Worm (Caenorhabditis elegans) whole organism, L1 larva: ENCODE results near the gene nck-1.
A peak's percentile ranks its signal among the peaks of the same experiment; 100 is the strongest.

Experiments
- C16A3.4 ChIP-seq: fragments of 150-350 bp; optimal IDR thresholded peaks from 2 replicates; lab custom pipeline; 2014; ENCODE audit warnings: missing biosample characterization, missing genetic modification characterization
- C34B4.2 ChIP-seq: sonication (generic microtip); optimal IDR thresholded peaks from 2 replicates; lab custom pipeline; 2017; ENCODE audit warnings: mild to moderate bottlenecking, missing genetic modification characterization, missing compliant biosample characterization
- F16B12.6 ChIP-seq: fragments of 150-350 bp; optimal IDR thresholded peaks from 2 replicates; lab custom pipeline; 2014; ENCODE audit warnings: missing biosample characterization, missing genetic modification characterization
- aha-1 ChIP-seq: fragments of 150-350 bp; optimal IDR thresholded peaks from 2 replicates; lab custom pipeline; 2014; ENCODE audit warnings: missing biosample characterization, missing genetic modification characterization
- alr-1 ChIP-seq: fragments of 200-800 bp; sonication (Bioruptor generic); optimal IDR thresholded peaks from 2 replicates; lab custom pipeline; 2018; ENCODE audit warnings: borderline replicate concordance, mild to moderate bottlenecking, missing genetic modification characterization, missing compliant biosample characterization
- aly-2 ChIP-seq: fragments of 150-350 bp; optimal IDR thresholded peaks from 2 replicates; lab custom pipeline; 2014; ENCODE audit warnings: missing biosample characterization, missing genetic modification characterization
- ama-1 ChIP-seq: fragments of 150-350 bp; optimal IDR thresholded peaks from 2 replicates; lab custom pipeline; 2014
- blmp-1 ChIP-seq: fragments of 150-350 bp; optimal IDR thresholded peaks from 2 replicates; lab custom pipeline; 2014; ENCODE audit warnings: missing biosample characterization, missing genetic modification characterization
- ceh-63 ChIP-seq: fragments of 200-800 bp; sonication (Bioruptor generic); optimal IDR thresholded peaks from 2 replicates; lab custom pipeline; 2018; ENCODE audit warnings: mild to moderate bottlenecking, missing genetic modification characterization, missing compliant biosample characterization
- ceh-8 ChIP-seq: fragments of 200-800 bp; sonication (Bioruptor generic); optimal IDR thresholded peaks from 2 replicates; lab custom pipeline; 2018; ENCODE audit warnings: mild to moderate bottlenecking, missing genetic modification characterization, moderate library complexity, missing compliant biosample characterization
- ceh-82 ChIP-seq, 3 experiments: fragments of 150-350 bp in 1 of 3; sonication (generic microtip) in 2 of 3; optimal IDR thresholded peaks; 2 replicates each; lab custom pipeline; 2014 to 2017; ENCODE audit warnings: missing biosample characterization in 3 of 3, missing genetic modification characterization in 3 of 3
- ceh-88 ChIP-seq: fragments of 200-800 bp; sonication (Bioruptor generic); IDR thresholded peaks from 2 replicates; pipeline ENCODE4 v1.3.6; 2022; ENCODE audit warnings: missing genetic modification characterization, missing compliant biosample characterization
- ceh-90 ChIP-seq: sonication (generic microtip); optimal IDR thresholded peaks from 2 replicates; lab custom pipeline; 2016; ENCODE audit warnings: missing genetic modification characterization, missing compliant biosample characterization
- ces-1 ChIP-seq: fragments of 150-350 bp; optimal IDR thresholded peaks from 2 replicates; lab custom pipeline; 2014; ENCODE audit warnings: missing biosample characterization, missing genetic modification reagents, missing genetic modification characterization
- dpl-1 ChIP-seq, 3 experiments: fragments of 150-350 bp in 2 of 3; sonication (generic microtip) in 1 of 3; optimal IDR thresholded peaks; 2 replicates each; lab custom pipeline; 2014 to 2017; ENCODE audit warnings: missing biosample characterization in 3 of 3, missing genetic modification characterization in 3 of 3, missing genetic modification reagents in 3 of 3
- dsc-1 ChIP-seq: sonication (generic microtip); optimal IDR thresholded peaks from 2 replicates; lab custom pipeline; 2016; ENCODE audit warnings: mild to moderate bottlenecking, missing genetic modification characterization, missing compliant biosample characterization
- efl-1 ChIP-seq, 4 experiments: fragments of 150-350 bp; optimal IDR thresholded peaks in 3 of 4; peaks in 1 of 4; 1 replicate in 1 of 4; 2 replicates in 3 of 4; lab custom pipeline; 2014; ENCODE audit warnings: missing biosample characterization in 2 of 4, missing genetic modification characterization in 2 of 4, missing genetic modification reagents in 2 of 4
- egl-13 ChIP-seq: sonication (generic microtip); optimal IDR thresholded peaks from 2 replicates; lab custom pipeline; 2016; ENCODE audit warnings: missing genotype, missing genetic modification reagents, missing genetic modification characterization, missing compliant biosample characterization
- elt-2 ChIP-seq: sonication (generic microtip); optimal IDR thresholded peaks from 2 replicates; lab custom pipeline; 2016; ENCODE audit warnings: missing genetic modification characterization, mild to moderate bottlenecking, inconsistent platforms, missing compliant biosample characterization, missing genetic modification reagents
- elt-3 ChIP-seq, 6 experiments: fragments of 150-350 bp in 1 of 6; sonication (generic microtip); optimal IDR thresholded peaks; 2 replicates each; lab custom pipeline; 2017 to 2018; ENCODE audit warnings: missing biosample characterization in 6 of 6, missing genetic modification characterization in 6 of 6, inconsistent platforms in 1 of 6
- ets-5 ChIP-seq: fragments of 200-800 bp; sonication (Bioruptor generic); IDR thresholded peaks from 2 replicates; pipeline ENCODE4 v1.3.6; 2022; ENCODE audit warnings: missing genetic modification characterization, missing compliant biosample characterization
- fkh-4 ChIP-seq: sonication (generic microtip); optimal IDR thresholded peaks from 2 replicates; lab custom pipeline; 2016; ENCODE audit warnings: missing compliant biosample characterization, missing genetic modification characterization, borderline replicate concordance
- fkh-8 ChIP-seq: sonication (generic microtip); optimal IDR thresholded peaks from 2 replicates; lab custom pipeline; 2016; ENCODE audit warnings: mild to moderate bottlenecking, missing genetic modification characterization, missing compliant biosample characterization
- hlh-17 ChIP-seq: fragments of 200-800 bp; sonication (Bioruptor generic); optimal IDR thresholded peaks from 2 replicates; lab custom pipeline; 2018; ENCODE audit warnings: missing genetic modification characterization, mild to moderate bottlenecking, missing compliant biosample characterization, moderate library complexity, borderline replicate concordance
- hlh-4 ChIP-seq: sonication (generic microtip); optimal IDR thresholded peaks from 2 replicates; lab custom pipeline; 2016; ENCODE audit warnings: mild to moderate bottlenecking, missing genetic modification characterization, missing compliant biosample characterization
- jun-1 ChIP-seq: fragments of 150-350 bp; optimal IDR thresholded peaks from 2 replicates; lab custom pipeline; 2014; ENCODE audit warnings: missing biosample characterization, missing genetic modification reagents, missing genetic modification characterization
- lin-13 ChIP-seq: fragments of 150-350 bp; optimal IDR thresholded peaks from 2 replicates; lab custom pipeline; 2014; ENCODE audit warnings: missing biosample characterization, missing genetic modification reagents, missing genetic modification characterization
- mef-2 ChIP-seq: fragments of 150-350 bp; optimal IDR thresholded peaks from 2 replicates; lab custom pipeline; 2014; ENCODE audit warnings: missing biosample characterization, missing genetic modification characterization
- nhr-11 ChIP-seq: fragments of 150-350 bp; optimal IDR thresholded peaks from 2 replicates; lab custom pipeline; 2014; ENCODE audit warnings: missing biosample characterization, missing genetic modification characterization
- nhr-12 ChIP-seq: sonication (generic microtip); optimal IDR thresholded peaks from 2 replicates; lab custom pipeline; 2017; ENCODE audit warnings: missing biosample characterization, missing genetic modification characterization
- nhr-28 ChIP-seq: fragments of 150-350 bp; optimal IDR thresholded peaks from 2 replicates; lab custom pipeline; 2014; ENCODE audit warnings: missing biosample characterization, missing genetic modification characterization
- nhr-71 ChIP-seq: sonication (generic microtip); optimal IDR thresholded peaks from 2 replicates; lab custom pipeline; 2016; ENCODE audit warnings: mild to moderate bottlenecking, missing genetic modification characterization, moderate library complexity, missing compliant biosample characterization
- nhr-76 ChIP-seq: sonication (generic microtip); optimal IDR thresholded peaks from 2 replicates; lab custom pipeline; 2017; ENCODE audit warnings: missing biosample characterization, missing genetic modification characterization
- nhr-85 ChIP-seq: sonication (generic microtip); peaks from one replicate; lab custom pipeline; 2016; ENCODE audit warnings: missing genetic modification characterization, inconsistent platforms, missing compliant biosample characterization
- nhr-90 ChIP-seq: sonication (generic microtip); optimal IDR thresholded peaks from 2 replicates; lab custom pipeline; 2016; ENCODE audit warnings: mild to moderate bottlenecking, missing genetic modification characterization, missing compliant biosample characterization; ENCODE audit not compliant: poor library complexity
- pag-3 ChIP-seq: sonication (generic microtip); optimal IDR thresholded peaks from 2 replicates; lab custom pipeline; 2017; ENCODE audit warnings: missing genetic modification characterization, mild to moderate bottlenecking, missing compliant biosample characterization, antibody characterized with exemption, borderline replicate concordance; ENCODE audit not compliant: insufficient read depth
- pax-3 ChIP-seq: fragments of 200-800 bp; sonication (Bioruptor generic); optimal IDR thresholded peaks from 2 replicates; lab custom pipeline; 2018; ENCODE audit warnings: mild to moderate bottlenecking, missing genetic modification characterization, moderate library complexity, missing compliant biosample characterization
- snu-23 ChIP-seq: sonication (generic microtip); optimal IDR thresholded peaks from 2 replicates; lab custom pipeline; 2016; ENCODE audit warnings: missing genetic modification characterization, missing compliant biosample characterization
- sup-37 ChIP-seq: fragments of 200-800 bp; sonication (Bioruptor generic); optimal IDR thresholded peaks from 2 replicates; lab custom pipeline; 2018; ENCODE audit warnings: mild to moderate bottlenecking, missing genetic modification characterization, missing compliant biosample characterization
- swsn-7 ChIP-seq: sonication (generic microtip); optimal IDR thresholded peaks from 2 replicates; lab custom pipeline; 2016; ENCODE audit warnings: missing genetic modification characterization, missing compliant biosample characterization
- tbx-2 ChIP-seq: sonication (generic microtip); optimal IDR thresholded peaks from 2 replicates; lab custom pipeline; 2016; ENCODE audit warnings: missing genetic modification characterization, missing compliant biosample characterization
- unc-130 ChIP-seq: fragments of 150-350 bp; optimal IDR thresholded peaks from 2 replicates; lab custom pipeline; 2017; ENCODE audit warnings: missing biosample characterization, missing genetic modification characterization, inconsistent platforms
- unc-98 ChIP-seq: fragments of 200-800 bp; sonication (Bioruptor generic); IDR thresholded peaks from 2 replicates; pipeline ENCODE4 v1.3.6; 2022; ENCODE audit warnings: missing genetic modification characterization, missing compliant biosample characterization
- zip-4 ChIP-seq: fragments of 200-800 bp; sonication (Bioruptor generic); optimal IDR thresholded peaks from 2 replicates; lab custom pipeline; 2018; ENCODE audit warnings: mild to moderate bottlenecking, missing genetic modification characterization, moderate library complexity, missing compliant biosample characterization
- ztf-11 ChIP-seq, 2 experiments: sonication (generic microtip); optimal IDR thresholded peaks; 2 replicates each; lab custom pipeline; 2016 to 2017; ENCODE audit warnings: missing genetic modification characterization in 2 of 2, missing biosample characterization in 1 of 2, missing compliant biosample characterization in 1 of 2

The nck-1 gene

DNA sequence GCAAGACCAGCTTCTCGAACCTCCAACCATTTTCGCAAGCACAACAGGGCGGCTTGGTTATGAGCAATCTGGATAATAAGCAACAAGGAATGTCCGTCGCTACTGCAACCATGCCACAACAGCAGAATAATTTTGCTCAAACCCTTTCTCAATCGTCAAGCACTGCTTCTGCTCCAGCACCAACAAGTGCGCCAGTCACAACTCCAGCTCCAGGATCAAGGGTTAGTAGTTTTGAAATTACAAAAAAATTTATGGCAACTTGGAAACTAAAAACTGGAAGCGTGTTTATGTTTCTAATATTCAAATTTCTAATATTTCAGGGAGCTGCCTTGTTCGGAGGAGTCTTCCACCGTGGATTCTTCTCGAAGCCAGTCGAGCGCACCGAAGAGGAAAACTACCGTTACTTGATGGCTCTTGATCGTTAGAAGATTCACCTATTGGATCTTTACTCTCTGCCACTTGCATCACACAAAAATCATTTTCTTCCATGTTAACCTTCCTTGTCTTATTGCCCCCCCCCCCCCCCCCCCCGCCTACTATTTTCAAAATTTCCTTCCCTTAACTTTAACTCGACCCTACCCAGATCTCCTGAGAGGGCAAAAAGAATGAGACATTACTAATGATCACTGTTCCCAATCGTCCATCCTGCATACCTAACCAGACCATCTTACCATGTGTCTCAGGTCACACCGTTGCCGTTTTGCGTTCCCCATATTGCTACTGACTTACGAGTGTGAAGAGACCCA is 6.3 kb downstream of the nck-1 start:
- TF ChIP-seq sup-37 (GFP tag; lab: Kevin White, UChicago) (no peak), snu-23 (GFP tag; lab: Kevin White, UChicago) (no peak), aly-2 (no peak), aha-1 (no peak), ceh-63 (GFP tag; lab: Kevin White, UChicago) (no peak), nhr-71 (peak; percentile 12), pag-3 (tag; lab: Kevin White, UChicago) (no peak), ces-1 (GFP tag; lab: Kevin White, UChicago) (no peak), blmp-1 (tag; lab: Kevin White, UChicago) (no peak), nhr-85 (tag; lab: Kevin White, UChicago) (peak; percentile 53), nhr-28 (tag; lab: Kevin White, UChicago) (no peak), nhr-11 (no peak), ets-5 (GFP tag; lab: Robert Waterston, UW) (no peak), elt-3 (tag; optimal IDR thresholded peaks at IDR 0.05; lab: Kevin White, UChicago) (no peak), ceh-8 (GFP tag; lab: Kevin White, UChicago) (no peak), elt-2 (tag; lab: Kevin White, UChicago) (no peak), dsc-1 (peak; percentile 5), egl-13 (no peak), zip-4 (peak; percentile 15), lin-13 (no peak), unc-98 (no peak), jun-1 (tag; lab: Kevin White, UChicago) (no peak), ceh-90 (no peak), C16A3.4 (tag; lab: Kevin White, UChicago) (no peak), efl-1 (optimal IDR thresholded peaks at IDR 0.05; lab: Kevin White, UChicago) (no peak), efl-1 (GFP tag; optimal IDR thresholded peaks at IDR 0.05 in 1 of 2; lab: Kevin White, UChicago) (peak in 1 of 2 experiments; percentile 73), C34B4.2 (no peak), F16B12.6 (tag; lab: Kevin White, UChicago) (no peak), hlh-4 (tag; lab: Kevin White, UChicago) (no peak)

- no peak for TF ChIP-seq alr-1 (tag; lab: Kevin White, UChicago)
- no peak for TF ChIP-seq sup-37 (GFP tag; lab: Kevin White, UChicago)
- peak; percentile 65 for TF ChIP-seq ceh-63 (GFP tag; lab: Kevin White, UChicago)
- no peak for TF ChIP-seq fkh-8 (tag; lab: Kevin White, UChicago)
- no peak for TF ChIP-seq ceh-82 (tag; optimal IDR thresholded peaks at IDR 0.05; lab: Kevin White, UChicago)
- TF ChIP-seq snu-23 (GFP tag; lab: Kevin White, UChicago) = no peak
- no peak for TF ChIP-seq ama-1 (lab: Kevin White, UChicago)
- TF ChIP-seq nhr-85 (tag; lab: Kevin White, UChicago) = peak; percentile 74
- TF ChIP-seq nhr-90 (tag; lab: Kevin White, UChicago) = no peak
- TF ChIP-seq, all 84 proteins: peak for 2
Observed at ce11 chrX:4146046-4146445, 7.2 kb downstream of the nck-1 start.

ce11 chrX:4145051-4145826 is 8.0 kb downstream of the nck-1 start:
- TF ChIP-seq lin-13 (peak; percentile 56), ama-1 (lab: Kevin White, UChicago) (peak; percentile 70), ceh-90 (no peak), nhr-76 (tag; lab: Kevin White, UChicago) (no peak), snu-23 (GFP tag; lab: Kevin White, UChicago) (peak; percentile 85), hlh-17 (GFP tag; lab: Kevin White, UChicago) (no peak), fkh-4 (no peak), tbx-2 (tag; lab: Kevin White, UChicago) (peak; percentile 79), ceh-88 (0 out of 2 replicates have a peak, but pooled peaks have one; percentile 19), jun-1 (tag; lab: Kevin White, UChicago) (peak; percentile 41), aly-2 (no peak), hlh-4 (tag; lab: Kevin White, UChicago) (no peak), nhr-12 (tag; lab: Kevin White, UChicago) (no peak), swsn-7 (tag; lab: Kevin White, UChicago) (peak; percentile 64), unc-130 (tag; lab: Kevin White, UChicago) (peak; percentile 78), mef-2 (peak; percentile 28), pax-3 (tag; lab: Kevin White, UChicago) (peak; percentile 19), nhr-28 (tag; lab: Kevin White, UChicago) (no peak), elt-2 (tag; lab: Kevin White, UChicago) (peak; percentile 40), ztf-11 (tag; optimal IDR thresholded peaks at IDR 0.05; lab: Kevin White, UChicago) (peak in 1 of 2 experiments; percentile 16), dpl-1 (GFP tag; optimal IDR thresholded peaks at IDR 0.05; lab: Kevin White, UChicago) (peak; percentile 1 to 19 (median 7))
